Worm (Caenorhabditis elegans): ENCODE measurements around the gene T05E12.3.
A peak's percentile ranks its signal among the peaks of the same experiment; 100 is the strongest.

Gene T05E12.3

DNA sequence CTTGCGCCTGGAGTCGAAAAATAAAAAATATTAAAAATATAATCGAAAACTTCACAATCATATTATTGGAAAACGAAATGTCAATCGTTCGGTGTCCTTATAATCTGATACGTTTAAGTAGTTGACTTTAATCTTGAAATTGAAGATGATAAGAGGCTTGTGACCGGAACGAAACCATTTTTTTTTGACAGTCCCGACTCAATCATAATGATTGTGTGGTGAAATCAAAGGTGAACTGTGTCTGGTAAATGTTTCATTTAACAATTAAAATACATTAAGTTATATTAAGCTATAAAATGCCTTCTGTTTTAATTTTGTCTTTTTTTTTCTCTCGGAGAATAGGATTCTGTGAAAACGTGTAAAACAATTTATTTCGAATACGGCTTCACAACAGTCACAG, at the start of gene T05E12.3:
Gene T05E12.3, minus strand, starts transcription at position 101 of the 400 bp plus-strand sequence.
- TF ChIP-seq egl-44 (GFP tag; IDR thresholded peaks at IDR 0.05) = no peak
- TF ChIP-seq C17E4.6 (GFP tag; IDR thresholded peaks at IDR 0.05) = no peak
- no peak for TF ChIP-seq tbx-9 (tag; optimal IDR thresholded peaks at IDR 0.05; ENCODE audit: borderline replicate concordance)
- no peak for TF ChIP-seq B0336.3 (GFP tag; IDR thresholded peaks at IDR 0.05)
- TF ChIP-seq hsf-1 (GFP tag; IDR thresholded peaks at IDR 0.05) = no peak
- TF ChIP-seq nhr-80 (tag; optimal IDR thresholded peaks at IDR 0.05) = peak; percentile 42
- no peak for TF ChIP-seq snpc-4 (GFP tag; optimal IDR thresholded peaks at IDR 0.05)
- peak in 1 of 4 experiments; percentile 50 for TF ChIP-seq snpc-4 (tag; optimal IDR thresholded peaks at IDR 0.05)
- TF ChIP-seq lag-1 (GFP tag; IDR thresholded peaks at IDR 0.05) = no peak
- TF ChIP-seq mes-4 (tag; optimal IDR thresholded peaks at IDR 0.05) = no peak
- TF ChIP-seq efl-1 (GFP tag; optimal IDR thresholded peaks at IDR 0.05) = no peak

DNA sequence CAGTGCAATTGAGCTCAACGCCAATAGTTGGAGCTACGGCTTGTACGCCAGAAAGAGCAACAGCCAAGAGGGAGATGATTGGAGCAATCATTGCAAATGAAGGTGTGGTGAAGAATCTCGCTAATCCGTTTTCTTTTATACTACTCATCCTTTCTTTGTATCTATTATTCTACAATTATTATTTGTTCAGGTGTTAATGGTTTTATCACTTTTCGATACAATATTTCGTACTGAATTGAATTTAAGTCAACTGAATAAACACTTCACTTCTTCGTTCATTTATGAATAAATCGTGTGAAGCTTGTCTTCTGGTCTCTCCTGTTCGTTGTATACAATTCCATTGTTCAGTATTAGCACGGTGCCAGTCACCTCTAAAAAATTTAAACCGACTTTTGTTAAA, 30.5 kb upstream of the T05E12.3 start, which contains the start of gene ZK218.11:
Gene ZK218.11, minus strand, starts transcription at position 101 of the 400 bp plus-strand sequence.
- TF ChIP-seq tbp1 (GFP tag; optimal IDR thresholded peaks at IDR 0.05) (no peak), Y95B8A.8 (GFP tag; IDR thresholded peaks at IDR 0.05) (no peak), Y56A3A.18 (GFP tag; IDR thresholded peaks at IDR 0.05) (no peak), F23B12.7 (tag; optimal IDR thresholded peaks at IDR 0.05; ENCODE audit: insufficient read depth) (no peak), F55B11.4 (tag; optimal IDR thresholded peaks at IDR 0.05; ENCODE audit: borderline replicate concordance, insufficient read depth) (no peak), snpc-3.4 (tag; optimal IDR thresholded peaks at IDR 0.05) (no peak), ceh-40 (GFP tag; IDR thresholded peaks at IDR 0.05) (no peak), let-526 (GFP tag; IDR thresholded peaks at IDR 0.05) (no peak), hmg-1.2 (GFP tag; IDR thresholded peaks at IDR 0.05) (no peak), cebp-2 (GFP tag; IDR thresholded peaks at IDR 0.05) (no peak), pha-4 (tag; optimal IDR thresholded peaks at IDR 0.05) (no peak), Y79H2A.3 (GFP tag; conservative IDR thresholded peaks at IDR 0.05) (no peak)

DNA sequence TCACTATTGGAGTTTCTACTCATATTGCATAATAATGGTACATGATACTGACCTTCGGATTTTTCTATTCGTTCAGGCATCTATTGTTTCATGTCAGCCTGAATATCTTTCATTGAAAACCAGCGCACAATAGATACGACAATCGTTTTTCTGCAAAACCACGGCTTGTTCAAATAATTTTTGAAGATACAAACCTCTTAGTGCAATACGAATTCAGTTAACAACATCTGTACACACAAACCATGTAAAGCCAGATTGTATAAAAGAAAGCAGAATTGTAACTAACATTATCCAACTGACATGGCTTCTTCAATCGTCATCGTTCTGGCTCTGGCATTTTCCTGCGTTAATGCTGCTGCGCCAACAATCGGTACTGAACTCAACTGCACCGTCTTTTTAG, 27.7 kb upstream of the T05E12.3 start, which contains the start of gene ZK218.7:
Gene ZK218.7, plus strand, starts transcription at position 301 of the 400 bp plus-strand sequence.
- TF ChIP-seq Y56A3A.18 (GFP tag; IDR thresholded peaks at IDR 0.05) (no peak), ZK185.1 (tag; optimal IDR thresholded peaks at IDR 0.05; ENCODE audit: poor library complexity, severe bottlenecking) (no peak), tbp1 (GFP tag; optimal IDR thresholded peaks at IDR 0.05) (no peak), nhr-90 (tag; optimal IDR thresholded peaks at IDR 0.05) (no peak), K12H6.12 (tag; optimal IDR thresholded peaks at IDR 0.05) (no peak), F52B5.7 (tag; optimal IDR thresholded peaks at IDR 0.05) (no peak), egl-18 (GFP tag; IDR thresholded peaks at IDR 0.05) (no peak), sdz-38 (tag; optimal IDR thresholded peaks at IDR 0.05) (no peak), lsl-1 (GFP tag; optimal IDR thresholded peaks at IDR 0.05) (no peak), D2030.7 (GFP tag; IDR thresholded peaks at IDR 0.05) (no peak), lin-26 (GFP tag; IDR thresholded peaks at IDR 0.05) (no peak)

DNA sequence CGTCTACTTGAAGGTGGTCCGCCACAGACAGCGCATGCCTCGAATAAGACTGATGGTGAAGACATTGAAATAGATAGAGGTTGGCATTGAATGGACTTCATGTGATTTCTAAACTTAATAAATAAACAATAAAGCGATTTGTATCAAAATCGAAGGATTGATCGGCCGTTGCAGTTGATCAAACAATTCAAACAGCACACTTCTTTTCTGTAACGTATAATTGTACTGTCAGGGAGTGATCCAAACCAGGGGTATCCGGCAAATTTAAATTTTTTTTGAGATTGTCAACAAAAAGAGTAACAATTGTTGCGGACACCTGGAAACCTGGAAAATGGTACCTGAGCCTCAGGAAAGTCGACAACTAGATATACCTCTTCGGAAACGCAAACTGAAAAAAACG, 26.7 kb upstream of the T05E12.3 start, which contains the start of gene nhr-248:
Gene nhr-248, minus strand, starts transcription at position 101 of the 400 bp plus-strand sequence.
- no peak for TF ChIP-seq him-1 (tag; optimal IDR thresholded peaks at IDR 0.05)
- no peak for TF ChIP-seq lin-35 (GFP tag; optimal IDR thresholded peaks at IDR 0.05)
- TF ChIP-seq lsl-1 (GFP tag; optimal IDR thresholded peaks at IDR 0.05) = no peak
- no peak for TF ChIP-seq aptf-2 (GFP tag; conservative IDR thresholded peaks at IDR 0.05)
- TF ChIP-seq ceh-100 (GFP tag; IDR thresholded peaks at IDR 0.05) = no peak
- no peak for TF ChIP-seq nfya-1 (tag; optimal IDR thresholded peaks at IDR 0.05; ENCODE audit: borderline replicate concordance, insufficient read depth)
- no peak for TF ChIP-seq ekl-4 (GFP tag; IDR thresholded peaks at IDR 0.05)
- TF ChIP-seq Y53G8AR.9 (GFP tag; conservative IDR thresholded peaks at IDR 0.05) = no peak
- no peak for TF ChIP-seq tlf-1 (GFP tag; optimal IDR thresholded peaks at IDR 0.05)
- no peak for TF ChIP-seq snpc-3.4 (tag; optimal IDR thresholded peaks at IDR 0.05)
- TF ChIP-seq fkh-3 (tag; optimal IDR thresholded peaks at IDR 0.05) = no peak
- TF ChIP-seq B0336.3 (GFP tag; IDR thresholded peaks at IDR 0.05) = no peak
- TF ChIP-seq attf-5 (GFP tag; optimal IDR thresholded peaks at IDR 0.05) = no peak
- no peak for TF ChIP-seq sdz-38 (tag; optimal IDR thresholded peaks at IDR 0.05)
- no peak for TF ChIP-seq pha-4 (tag; optimal IDR thresholded peaks at IDR 0.05)
